Worm (Caenorhabditis elegans): Measurements from ENCODE around the gene F48G7.5.

DNA sequence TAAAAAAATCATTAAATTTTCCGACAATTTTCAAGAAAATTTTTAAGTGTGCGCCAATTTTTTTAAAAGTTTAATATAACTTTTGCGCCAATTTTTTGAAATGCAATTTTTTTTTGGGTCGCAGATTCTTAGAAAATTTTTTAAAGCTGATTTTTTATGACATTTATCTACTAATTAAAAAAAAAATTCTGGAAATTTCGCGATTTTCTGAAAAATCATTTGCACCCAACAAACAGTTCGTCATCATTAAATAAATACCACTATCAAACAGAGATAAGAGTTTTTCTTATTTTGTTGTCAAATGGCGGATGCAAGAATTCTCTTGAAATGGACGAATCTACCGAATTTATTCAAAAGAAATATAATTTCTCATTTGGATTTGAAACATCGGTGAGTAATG is 7.5 kb downstream of the F48G7.5 start, which contains the start of gene F48G7.13:
- TF ChIP-seq ztf-23 (GFP tag; IDR thresholded peaks at IDR 0.05): no peak
- no peak for TF ChIP-seq ztf-29 (GFP tag; IDR thresholded peaks at IDR 0.05)
